Fruit fly (Drosophila melanogaster) whole organism, embryonic: ENCODE data around the gene Snx3.

Experiments used
- Blimp-1 ChIP-seq: fragments of 200-800 bp; sonication (Bioruptor generic); optimal IDR thresholded peaks from 3 replicates; lab custom pipeline; 2018; ENCODE audit warnings: missing biosample characterization, missing genetic modification characterization, mild to moderate bottlenecking, moderate library complexity, missing genetic modification reagents
- CG14014 ChIP-seq: fragments of 200-800 bp; sonication (Bioruptor generic); IDR thresholded peaks from 2 replicates; pipeline ENCODE4 v1.3.6; 2022; ENCODE audit warnings: missing biosample characterization, missing genetic modification characterization
- CG17385 ChIP-seq: fragments of 200-800 bp; sonication (Bioruptor generic); optimal IDR thresholded peaks from 3 replicates; lab custom pipeline; 2018; ENCODE audit warnings: missing biosample characterization, mild to moderate bottlenecking, missing genetic modification characterization
- CG17612 ChIP-seq: fragments of 200-800 bp; sonication (Bioruptor generic); IDR thresholded peaks from 2 replicates; pipeline ENCODE4 v1.3.6; 2022; ENCODE audit warnings: missing biosample characterization, missing genetic modification characterization
- CG17802 ChIP-seq: fragments of 200-800 bp; sonication (Bioruptor generic); optimal IDR thresholded peaks from 2 replicates; lab custom pipeline; 2018; ENCODE audit warnings: missing biosample characterization, mild to moderate bottlenecking, missing genetic modification characterization, moderate library complexity
- CG18619 ChIP-seq: fragments of 200-800 bp; sonication (Bioruptor generic); optimal IDR thresholded peaks from 3 replicates; lab custom pipeline; 2017; ENCODE audit warnings: missing biosample characterization, mild to moderate bottlenecking, missing genetic modification characterization
- CG33557 ChIP-seq: fragments of 200-800 bp; sonication (Bioruptor generic); optimal IDR thresholded peaks from 2 replicates; lab custom pipeline; 2019; ENCODE audit warnings: missing biosample characterization, mild to moderate bottlenecking, missing genetic modification characterization, moderate library complexity
- CG3407 ChIP-seq: fragments of 200-800 bp; sonication (Bioruptor generic); optimal IDR thresholded peaks from 2 replicates; lab custom pipeline; 2018; ENCODE audit warnings: missing biosample characterization, mild to moderate bottlenecking, missing genetic modification characterization
- CG7745 ChIP-seq: fragments of 200-800 bp; sonication (Bioruptor generic); optimal IDR thresholded peaks from 2 replicates; lab custom pipeline; 2018; ENCODE audit warnings: missing biosample characterization, mild to moderate bottlenecking, missing genetic modification characterization, moderate library complexity
- CG7928 ChIP-seq: fragments of 200-800 bp; sonication (Bioruptor generic); optimal IDR thresholded peaks from 2 replicates; lab custom pipeline; 2017; ENCODE audit warnings: missing biosample characterization, mild to moderate bottlenecking, missing genetic modification characterization
- CG7987 ChIP-seq: fragments of 200-800 bp; sonication (Bioruptor generic); optimal IDR thresholded peaks from 2 replicates; lab custom pipeline; 2018; ENCODE audit warnings: missing biosample characterization, mild to moderate bottlenecking, missing genetic modification characterization, moderate library complexity
- CG8281 ChIP-seq: fragments of 200-800 bp; sonication (Bioruptor generic); optimal IDR thresholded peaks from 2 replicates; lab custom pipeline; 2018; ENCODE audit warnings: missing biosample characterization, mild to moderate bottlenecking, missing genetic modification characterization, moderate library complexity
- CG9727 ChIP-seq: fragments of 200-800 bp; sonication (Bioruptor generic); optimal IDR thresholded peaks from 3 replicates; lab custom pipeline; 2017; ENCODE audit warnings: missing biosample characterization, mild to moderate bottlenecking, missing genetic modification characterization
- Chrac-16 ChIP-seq: fragments of 200-800 bp; sonication (Bioruptor generic); optimal IDR thresholded peaks from 3 replicates; lab custom pipeline; 2016; ENCODE audit warnings: missing biosample characterization, missing genetic modification characterization
- CkIIα-i1 ChIP-seq: fragments of 200-800 bp; sonication (Bioruptor generic); IDR thresholded peaks from 2 replicates; pipeline ENCODE4 v1.3.6; 2022; ENCODE audit warnings: missing biosample characterization, missing genetic modification characterization
- CoRest ChIP-seq: fragments of 200-800 bp; sonication (Bioruptor generic); optimal IDR thresholded peaks from 3 replicates; lab custom pipeline; 2018; ENCODE audit warnings: missing biosample characterization, mild to moderate bottlenecking, missing genetic modification characterization, moderate library complexity
- Dbx ChIP-seq: fragments of 200-800 bp; sonication (Bioruptor generic); IDR thresholded peaks from 3 replicates; pipeline ENCODE4 v1.3.6; 2022; ENCODE audit warnings: missing biosample characterization, missing genetic modification characterization
- Deaf1 ChIP-seq: fragments of 200-800 bp; optimal IDR thresholded peaks from 3 replicates; lab custom pipeline; 2019; ENCODE audit warnings: missing biosample characterization, mild to moderate bottlenecking, missing genetic modification characterization, moderate library complexity
- Dfd ChIP-seq, 2 experiments: fragments of >200 bp; optimal IDR thresholded peaks; 2 replicates each; lab custom pipeline; 2017; ENCODE audit warnings: missing biosample characterization in 2 of 2, missing genetic modification characterization in 2 of 2
- Ets97D ChIP-seq: fragments of 200-800 bp; sonication (Bioruptor generic); optimal IDR thresholded peaks from 3 replicates; lab custom pipeline; 2016; ENCODE audit warnings: missing biosample characterization, missing genetic modification characterization
- Fer2 ChIP-seq: fragments of 200-800 bp; sonication (Bioruptor generic); optimal IDR thresholded peaks from 2 replicates; lab custom pipeline; 2018; ENCODE audit warnings: missing biosample characterization, mild to moderate bottlenecking, missing genetic modification characterization, moderate library complexity
- Fer3 ChIP-seq: fragments of 200-800 bp; sonication (Bioruptor generic); optimal IDR thresholded peaks from 2 replicates; lab custom pipeline; 2018; ENCODE audit warnings: missing biosample characterization, mild to moderate bottlenecking, missing genetic modification characterization, moderate library complexity
- HmgZ ChIP-seq: fragments of 200-800 bp; sonication (Bioruptor generic); optimal IDR thresholded peaks from 2 replicates; lab custom pipeline; 2018; ENCODE audit warnings: missing biosample characterization, mild to moderate bottlenecking, missing genetic modification characterization
- Hr3 ChIP-seq: fragments of 200-800 bp; sonication (Bioruptor generic); optimal IDR thresholded peaks from 3 replicates; lab custom pipeline; 2016; ENCODE audit warnings: missing biosample characterization, missing genetic modification characterization
- Hr39 ChIP-seq: fragments of >200 bp; optimal IDR thresholded peaks from 2 replicates; lab custom pipeline; 2017
- Hr51 ChIP-seq, 2 experiments: fragments of 200-800 bp; sonication (Bioruptor generic); optimal IDR thresholded peaks; 2 replicates in 1 of 2; 3 replicates in 1 of 2; lab custom pipeline; 2016 to 2018; ENCODE audit warnings: missing biosample characterization in 2 of 2, missing genetic modification characterization in 2 of 2, mild to moderate bottlenecking in 1 of 2, moderate library complexity in 1 of 2
- Kr ChIP-seq: fragments of 200-800 bp; sonication (Bioruptor generic); optimal IDR thresholded peaks from 2 replicates; lab custom pipeline; 2017; ENCODE audit warnings: missing biosample characterization, mild to moderate bottlenecking, missing genetic modification characterization
- Med ChIP-seq: fragments of 200-800 bp; sonication (Bioruptor generic); peaks from one replicate; lab custom pipeline; 2016; ENCODE audit warnings: missing biosample characterization, missing genetic modification characterization, mild to moderate bottlenecking, inconsistent platforms, moderate library complexity
- Meics ChIP-seq: fragments of 200-800 bp; sonication (Bioruptor generic); optimal IDR thresholded peaks from 2 replicates; lab custom pipeline; 2017; ENCODE audit warnings: missing biosample characterization, mild to moderate bottlenecking, missing genetic modification characterization
- Oaz ChIP-seq: fragments of 200-800 bp; sonication (Bioruptor generic); IDR thresholded peaks from 2 replicates; pipeline ENCODE4 v1.3.6; 2022; ENCODE audit warnings: missing biosample characterization, missing genetic modification characterization
- Oli ChIP-seq: fragments of 200-800 bp; sonication (Bioruptor generic); optimal IDR thresholded peaks from 2 replicates; lab custom pipeline; 2018; ENCODE audit warnings: missing biosample characterization, mild to moderate bottlenecking, missing genetic modification characterization, moderate library complexity
- Opbp ChIP-seq: fragments of 200-800 bp; sonication (Bioruptor generic); IDR thresholded peaks from 3 replicates; pipeline ENCODE4 v1.3.6; 2022; ENCODE audit warnings: missing biosample characterization, missing genetic modification characterization; ENCODE audit not compliant: partially characterized antibody
- Ptx1 ChIP-seq: fragments of 200-800 bp; sonication (Bioruptor generic); IDR thresholded peaks from 2 replicates; pipeline ENCODE4 v1.3.6; 2022; ENCODE audit warnings: missing biosample characterization, missing genetic modification characterization
- Taf1 ChIP-seq: fragments of 200-800 bp; sonication (Bioruptor generic); IDR thresholded peaks from 2 replicates; pipeline ENCODE4 v1.3.6; 2022; ENCODE audit warnings: missing biosample characterization, missing genetic modification characterization
- Usf ChIP-seq: fragments of 200-800 bp; sonication (Bioruptor generic); optimal IDR thresholded peaks from 2 replicates; lab custom pipeline; 2017; ENCODE audit warnings: missing genotype, missing biosample characterization, missing genetic modification characterization
- Xbp1 ChIP-seq: fragments of 200-800 bp; sonication (Bioruptor generic); optimal IDR thresholded peaks from 3 replicates; lab custom pipeline; 2016; ENCODE audit warnings: missing biosample characterization, mild to moderate bottlenecking, missing genetic modification characterization
- bowl ChIP-seq: fragments of 200-800 bp; sonication (Bioruptor generic); IDR thresholded peaks from 2 replicates; pipeline ENCODE4 v1.3.6; 2022; ENCODE audit warnings: missing biosample characterization, missing genetic modification characterization
- esg ChIP-seq: fragments of 200-800 bp; sonication (Bioruptor generic); conservative IDR thresholded peaks from 2 replicates; pipeline ENCODE4 v1.3.6; 2022; ENCODE audit warnings: missing biosample characterization, missing genetic modification characterization
- fd96Cb ChIP-seq: fragments of 200-800 bp; sonication (Bioruptor generic); optimal IDR thresholded peaks from 2 replicates; lab custom pipeline; 2018; ENCODE audit warnings: missing biosample characterization, mild to moderate bottlenecking, missing genetic modification characterization, moderate library complexity
- ftz-f1 ChIP-seq: fragments of 200-800 bp; sonication (Bioruptor generic); optimal IDR thresholded peaks from 2 replicates; lab custom pipeline; 2016; ENCODE audit warnings: missing biosample characterization, missing genetic modification characterization
- gt ChIP-seq: fragments of 200-800 bp; sonication (Bioruptor generic); IDR thresholded peaks from 2 replicates; pipeline ENCODE4 v1.3.6; 2022; ENCODE audit warnings: missing biosample characterization, missing genetic modification characterization
- insv ChIP-seq, 2 experiments: fragments of 200-800 bp; sonication (Bioruptor generic); optimal IDR thresholded peaks; 3 replicates each; lab custom pipeline; 2016 to 2018; ENCODE audit warnings: missing biosample characterization in 2 of 2, missing genetic modification characterization in 2 of 2
- nom ChIP-seq: fragments of 200-800 bp; sonication (Bioruptor generic); optimal IDR thresholded peaks from 2 replicates; lab custom pipeline; 2017; ENCODE audit warnings: missing biosample characterization, missing genetic modification characterization, mild to moderate bottlenecking, moderate library complexity, missing genetic modification reagents
- oc ChIP-seq: fragments of 200-800 bp; sonication (Bioruptor generic); optimal IDR thresholded peaks from 2 replicates; lab custom pipeline; 2018; ENCODE audit warnings: missing biosample characterization, mild to moderate bottlenecking, missing genetic modification characterization, moderate library complexity
- psq ChIP-seq: fragments of 200-800 bp; sonication (Bioruptor generic); optimal IDR thresholded peaks from 2 replicates; lab custom pipeline; 2017; ENCODE audit warnings: missing biosample characterization, missing genetic modification characterization
- ranshi ChIP-seq: fragments of 200-800 bp; sonication (Bioruptor generic); IDR thresholded peaks from 2 replicates; pipeline ENCODE4 v1.3.6; 2022; ENCODE audit warnings: missing biosample characterization, missing genetic modification characterization
- repo ChIP-seq: fragments of 200-800 bp; sonication (Bioruptor generic); optimal IDR thresholded peaks from 2 replicates; lab custom pipeline; 2016; ENCODE audit warnings: missing biosample characterization, missing genetic modification characterization
- sd ChIP-seq: fragments of 200-800 bp; sonication (Bioruptor generic); optimal IDR thresholded peaks from 3 replicates; lab custom pipeline; 2018; ENCODE audit warnings: missing biosample characterization, mild to moderate bottlenecking, missing genetic modification characterization, moderate library complexity
- sisA ChIP-seq: fragments of 200-800 bp; sonication (Bioruptor generic); IDR thresholded peaks from 2 replicates; pipeline ENCODE4 v1.3.6; 2022; ENCODE audit warnings: missing biosample characterization, missing genetic modification characterization
- ssp ChIP-seq: fragments of 200-800 bp; sonication (Bioruptor generic); IDR thresholded peaks from 2 replicates; pipeline ENCODE4 v1.3.6; 2022; ENCODE audit warnings: missing biosample characterization, missing genetic modification characterization
- tx ChIP-seq: fragments of 200-800 bp; sonication (Bioruptor generic); optimal IDR thresholded peaks from 2 replicates; lab custom pipeline; 2016; ENCODE audit warnings: missing biosample characterization, missing genetic modification characterization

Gene Snx3

dm6 chr3R:12591672-12592071, 36.2 kb upstream of the Snx3 start (continued):
- TF ChIP-seq sd (tag; lab: Kevin White, UChicago) (no peak), CG18619 (peak; percentile 18), CG8281 (tag; lab: Kevin White, UChicago) (no peak), psq (GFP tag; lab: Kevin White, UChicago) (no peak), CG14014 (GFP tag; lab: Robert Waterston, UW) (0 out of 2 replicates have a peak, but pooled peaks have one; percentile 17), Ptx1 (peak; percentile 60; the same call in 1 of the 2 replicates), gt (GFP tag; lab: Robert Waterston, UW) (no peak), Taf1 (GFP tag; lab: Robert Waterston, UW) (no peak), oc (tag; lab: Kevin White, UChicago) (no peak), ftz-f1 (GFP tag; lab: Kevin White, UChicago) (no peak), Chrac-16 (GFP tag; lab: Kevin White, UChicago) (peak; percentile 2), ssp (GFP tag; lab: Robert Waterston, UW) (no peak), Oaz (GFP tag; lab: Robert Waterston, UW) (no peak), Opbp (GFP tag; lab: Robert Waterston, UW) (no peak), Kr (GFP tag; lab: Kevin White, UChicago) (no peak), Med (peak; percentile 36), CG17385 (GFP tag; lab: Kevin White, UChicago) (no peak), esg (0 out of 2 replicates have a peak, but pooled peaks have one; percentile 21), Fer2 (tag; lab: Kevin White, UChicago) (no peak), Deaf1 (tag; lab: Kevin White, UChicago) (no peak), CG7987 (GFP tag; lab: Kevin White, UChicago) (no peak), Dfd (GFP tag; optimal IDR thresholded peaks at IDR 0.05; lab: Kevin White, UChicago) (no peak), CkIIα-i1 (no peak), CG7928 (no peak), Blimp-1 (peak; percentile 33), CG17612 (GFP tag; lab: Robert Waterston, UW) (no peak), Fer3 (tag; lab: Kevin White, UChicago) (peak; percentile 32), nom (no peak), Hr39 (lab: Kevin White, UChicago) (no peak), Xbp1 (peak; percentile 39), tx (GFP tag; lab: Kevin White, UChicago) (no peak), bowl (GFP tag; lab: Robert Waterston, UW) (no peak), Meics (GFP tag; lab: Kevin White, UChicago) (peak; percentile 59), CG7745 (no peak), Dbx (GFP tag; lab: Robert Waterston, UW) (0 out of 3 replicates have a peak, but pooled peaks have one; percentile 19), insv (GFP tag; optimal IDR thresholded peaks at IDR 0.05; lab: Kevin White, UChicago) (no peak), CG3407 (GFP tag; lab: Kevin White, UChicago) (no peak), ranshi (no peak), sisA (GFP tag; lab: Robert Waterston, UW) (peak; percentile 41; the same call in 1 of the 2 replicates), HmgZ (tag; lab: Kevin White, UChicago) (no peak), Hr3 (GFP tag; lab: Kevin White, UChicago) (no peak), fd96Cb (peak; percentile 30), CG33557 (GFP tag; lab: Kevin White, UChicago) (no peak), CG9727 (peak; percentile 15), repo (GFP tag; lab: Kevin White, UChicago) (no peak), CG17802 (no peak), Oli (tag; lab: Kevin White, UChicago) (peak; percentile 48), Usf (no peak), Ets97D (GFP tag; lab: Kevin White, UChicago) (no peak), Hr51 (GFP tag; optimal IDR thresholded peaks at IDR 0.05; lab: Kevin White, UChicago) (peak in 1 of 2 experiments; percentile 61), CoRest (peak; percentile 14)
